Worm (Caenorhabditis elegans): Measurements from ENCODE around the gene dpf-5.

Gene dpf-5

DNA sequence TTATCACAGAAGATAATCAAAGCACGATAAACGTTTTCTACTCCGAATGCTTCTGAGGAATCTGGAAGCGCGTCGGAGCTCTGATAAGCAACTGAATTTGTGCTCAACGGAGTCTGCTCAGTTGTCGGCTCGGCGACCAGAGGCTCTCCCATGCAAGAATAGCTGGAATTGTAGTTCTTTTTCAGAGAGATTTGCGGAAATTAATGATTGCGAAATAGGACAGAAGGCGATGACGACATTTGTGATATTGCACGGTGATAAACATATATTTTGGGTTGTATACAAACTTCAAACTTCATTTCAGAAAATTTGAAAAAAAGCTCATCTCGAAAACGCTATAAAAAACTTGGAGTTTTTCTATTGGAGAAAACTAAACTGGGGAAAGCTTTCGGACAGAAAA is 3.4 kb upstream of the dpf-5 start, which contains the start of gene H06H21.37:
TSS of gene H06H21.37 (minus strand) at position 162 of the 400 bp plus-strand sequence.
- no peak for TF ChIP-seq fos-1 (tag; optimal IDR thresholded peaks at IDR 0.05)
- TF ChIP-seq nhr-77 (tag; optimal IDR thresholded peaks at IDR 0.05) = no peak
- TF ChIP-seq skn-1 (tag; optimal IDR thresholded peaks at IDR 0.05) = no peak
- TF ChIP-seq lin-15B (tag; optimal IDR thresholded peaks at IDR 0.05) = no peak
- TF ChIP-seq pqm-1 (tag; optimal IDR thresholded peaks at IDR 0.05) = no peak
- no peak for TF ChIP-seq tbx-2 (tag; optimal IDR thresholded peaks at IDR 0.05)
- no peak for TF ChIP-seq fkh-2 (tag; optimal IDR thresholded peaks at IDR 0.05)
- no peak for TF ChIP-seq aly-2 (tag; optimal IDR thresholded peaks at IDR 0.05)
- no peak for TF ChIP-seq egl-5 (tag; optimal IDR thresholded peaks at IDR 0.05)
- no peak for TF ChIP-seq R02D3.7 (tag; optimal IDR thresholded peaks at IDR 0.05)
- no peak for TF ChIP-seq ceh-9 (tag; optimal IDR thresholded peaks at IDR 0.05)
- TF ChIP-seq ceh-28 (tag; optimal IDR thresholded peaks at IDR 0.05) = no peak

DNA sequence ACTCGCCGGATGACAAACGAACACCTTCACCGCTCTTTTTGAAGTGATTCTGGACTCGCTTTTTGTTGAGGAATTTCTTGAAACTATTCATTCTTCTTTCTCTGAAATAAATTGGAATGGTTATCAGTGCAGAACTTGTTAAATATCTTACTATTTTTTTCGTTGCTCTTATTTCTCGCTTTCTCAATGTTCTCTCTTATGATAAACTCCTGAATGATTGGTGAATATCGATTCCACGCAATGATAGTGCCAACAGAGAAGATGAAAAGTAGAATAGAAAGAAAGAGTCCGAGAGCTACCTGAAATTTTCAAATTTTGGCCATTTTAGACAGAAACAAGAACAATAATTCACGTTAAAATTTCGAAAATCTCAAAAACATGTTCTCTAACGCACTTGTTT is 3.0 kb upstream of the dpf-5 start, which contains the start of gene ubxn-6:
TSS of gene ubxn-6 (minus strand) at position 101 of the 400 bp plus-strand sequence.
- TF ChIP-seq elt-2 (tag; optimal IDR thresholded peaks at IDR 0.05) (no peak), elt-1 (tag; optimal IDR thresholded peaks at IDR 0.05) (no peak), unc-39 (tag; optimal IDR thresholded peaks at IDR 0.05) (no peak), skn-1 (tag; optimal IDR thresholded peaks at IDR 0.05) (no peak), tbx-2 (tag; optimal IDR thresholded peaks at IDR 0.05) (no peak), R02D3.7 (tag; optimal IDR thresholded peaks at IDR 0.05) (no peak), zag-1 (tag; optimal IDR thresholded peaks at IDR 0.05) (no peak)

DNA sequence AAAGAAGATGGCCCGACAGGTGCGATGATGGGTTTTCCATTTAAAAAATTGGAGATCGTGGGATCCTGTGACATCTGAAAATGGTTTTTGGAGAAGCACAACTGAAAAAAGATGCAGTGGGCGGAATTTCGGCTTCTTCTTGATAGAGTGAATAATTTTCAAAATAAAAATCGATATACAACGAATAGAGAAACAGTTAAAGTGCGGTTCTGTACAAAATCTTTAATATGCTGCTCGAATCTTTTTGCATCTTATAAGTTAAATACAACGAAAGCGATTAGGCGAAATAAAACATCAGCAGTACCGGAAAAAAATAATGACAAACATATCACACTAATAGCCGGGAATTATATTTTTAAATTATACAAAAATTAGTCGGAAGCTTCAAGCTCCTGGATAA is 833 bp upstream of the dpf-5 start, which contains the start of gene H06H21.11:
TSS of gene H06H21.11 (minus strand) at position 101 of the 400 bp plus-strand sequence.
- TF ChIP-seq unc-39 (tag; optimal IDR thresholded peaks at IDR 0.05) = no peak
- no peak for TF ChIP-seq unc-62 (GFP tag; optimal IDR thresholded peaks at IDR 0.05)
- TF ChIP-seq sea-2 (GFP tag; optimal IDR thresholded peaks at IDR 0.05) = no peak
- no peak for TF ChIP-seq lsy-12 (tag; optimal IDR thresholded peaks at IDR 0.05)
- no peak for TF ChIP-seq fkh-10 (GFP tag; optimal IDR thresholded peaks at IDR 0.05)
- no peak for TF ChIP-seq zag-1 (tag; optimal IDR thresholded peaks at IDR 0.05)
- no peak for TF ChIP-seq lin-39 (tag; optimal IDR thresholded peaks at IDR 0.05)
- no peak for TF ChIP-seq fkh-2 (tag; optimal IDR thresholded peaks at IDR 0.05)
- TF ChIP-seq ZK546.5 (tag; optimal IDR thresholded peaks at IDR 0.05) = no peak
- no peak for TF ChIP-seq egl-5 (tag; optimal IDR thresholded peaks at IDR 0.05)
- no peak for TF ChIP-seq pqm-1 (tag; optimal IDR thresholded peaks at IDR 0.05)
- TF ChIP-seq R02D3.7 (tag; optimal IDR thresholded peaks at IDR 0.05) = no peak
- TF ChIP-seq ceh-82 (tag; optimal IDR thresholded peaks at IDR 0.05) = no peak
- no peak for TF ChIP-seq ceh-9 (tag; optimal IDR thresholded peaks at IDR 0.05)
- TF ChIP-seq ama-1 (optimal IDR thresholded peaks at IDR 0.05) = no peak
- no peak for TF ChIP-seq daf-12 (tag; optimal IDR thresholded peaks at IDR 0.05)
- TF ChIP-seq ceh-28 (tag; optimal IDR thresholded peaks at IDR 0.05) = no peak
- no peak for TF ChIP-seq elt-3 (tag; optimal IDR thresholded peaks at IDR 0.05)
- no peak for TF ChIP-seq nhr-28 (tag; optimal IDR thresholded peaks at IDR 0.05)
- TF ChIP-seq elt-1 (tag; optimal IDR thresholded peaks at IDR 0.05) = no peak

DNA sequence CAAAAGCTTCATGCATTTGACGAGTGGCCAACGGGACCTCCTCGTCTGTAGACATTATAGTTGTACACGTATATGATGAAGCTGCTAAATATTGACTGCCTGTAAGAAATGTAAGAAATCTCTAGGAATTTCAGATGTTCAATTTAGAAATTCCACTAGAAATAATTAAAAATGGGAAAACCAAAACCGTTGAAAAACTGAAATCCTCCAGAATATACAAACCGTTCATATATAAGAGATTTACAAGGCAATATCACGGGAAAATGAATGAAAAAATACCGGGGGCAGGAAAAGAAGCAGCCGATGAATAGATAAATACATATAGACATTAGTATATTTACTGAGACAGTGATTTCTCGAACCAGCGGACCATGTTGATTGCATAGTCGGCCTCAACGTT is 3.9 kb downstream of the dpf-5 start, which contains the start of gene dpf-7:
TSS of gene dpf-7 (minus strand) at position 101 of the 400 bp plus-strand sequence.
- no peak for TF ChIP-seq ztf-4 (tag; optimal IDR thresholded peaks at IDR 0.05)
- no peak for TF ChIP-seq snpc-4 (tag; optimal IDR thresholded peaks at IDR 0.05)
- no peak for TF ChIP-seq lin-39 (tag; optimal IDR thresholded peaks at IDR 0.05)
- no peak for TF ChIP-seq egl-5 (tag; optimal IDR thresholded peaks at IDR 0.05)
- no peak for TF ChIP-seq zag-1 (tag; optimal IDR thresholded peaks at IDR 0.05)
- TF ChIP-seq eor-1 (tag; optimal IDR thresholded peaks at IDR 0.05) = no peak
- TF ChIP-seq nhr-77 (tag; optimal IDR thresholded peaks at IDR 0.05) = no peak
- TF ChIP-seq nhr-76 (tag; optimal IDR thresholded peaks at IDR 0.05) = no peak
- TF ChIP-seq sea-2 (GFP tag; optimal IDR thresholded peaks at IDR 0.05) = no peak
- TF ChIP-seq ceh-16 (tag; optimal IDR thresholded peaks at IDR 0.05) = no peak
- no peak for TF ChIP-seq fos-1 (tag; optimal IDR thresholded peaks at IDR 0.05)
- TF ChIP-seq daf-12 (tag; optimal IDR thresholded peaks at IDR 0.05) = no peak
- TF ChIP-seq elt-3 (tag; optimal IDR thresholded peaks at IDR 0.05) = no peak
- no peak for TF ChIP-seq nhr-12 (tag; optimal IDR thresholded peaks at IDR 0.05)
- no peak for TF ChIP-seq egl-27 (tag; optimal IDR thresholded peaks at IDR 0.05)
- no peak for TF ChIP-seq jun-1 (tag; optimal IDR thresholded peaks at IDR 0.05)
- no peak for TF ChIP-seq nhr-237 (tag; optimal IDR thresholded peaks at IDR 0.05)
- no peak for TF ChIP-seq hmg-11 (tag; optimal IDR thresholded peaks at IDR 0.05)
- no peak for TF ChIP-seq tbx-2 (tag; optimal IDR thresholded peaks at IDR 0.05)
